Fruit fly (Drosophila melanogaster) whole organism, pupa: Measurements from ENCODE around the gene Ski6.

Experiments used
- CG13204 ChIP-seq: fragments of 200-800 bp; sonication (Bioruptor generic); optimal IDR thresholded peaks from 2 replicates; lab custom pipeline; 2018; ENCODE audit warnings: missing biosample characterization, mild to moderate bottlenecking, missing genetic modification characterization, moderate library complexity
- CG14655 ChIP-seq: fragments of 200-800 bp; sonication (Bioruptor generic); optimal IDR thresholded peaks from 3 replicates; lab custom pipeline; 2017; ENCODE audit warnings: mild to moderate bottlenecking, missing biosample characterization, missing genetic modification reagents, missing genetic modification characterization
- CG17806 ChIP-seq: fragments of 200-800 bp; sonication (Bioruptor generic); optimal IDR thresholded peaks from 2 replicates; lab custom pipeline; 2018; ENCODE audit warnings: missing biosample characterization, mild to moderate bottlenecking, missing genetic modification characterization, moderate library complexity
- CG8159 ChIP-seq: fragments of 200-800 bp; sonication (Bioruptor generic); optimal IDR thresholded peaks from 3 replicates; lab custom pipeline; 2018; ENCODE audit warnings: missing biosample characterization, mild to moderate bottlenecking, missing genetic modification characterization, moderate library complexity
- EcR ChIP-seq: fragments of 200-800 bp; sonication (Bioruptor generic); optimal IDR thresholded peaks from 3 replicates; lab custom pipeline; 2019; ENCODE audit warnings: missing biosample characterization, missing genetic modification characterization, mild to moderate bottlenecking, moderate library complexity, missing genetic modification reagents
- Snoo ChIP-seq: fragments of 200-800 bp; sonication (Bioruptor generic); optimal IDR thresholded peaks from 3 replicates; lab custom pipeline; 2017; ENCODE audit warnings: missing biosample characterization, mild to moderate bottlenecking, missing genetic modification characterization, inconsistent platforms
- gl ChIP-seq: fragments of 200-800 bp; sonication (Bioruptor generic); optimal IDR thresholded peaks from 2 replicates; lab custom pipeline; 2018; ENCODE audit warnings: missing biosample characterization, mild to moderate bottlenecking, missing genetic modification characterization

DNA sequence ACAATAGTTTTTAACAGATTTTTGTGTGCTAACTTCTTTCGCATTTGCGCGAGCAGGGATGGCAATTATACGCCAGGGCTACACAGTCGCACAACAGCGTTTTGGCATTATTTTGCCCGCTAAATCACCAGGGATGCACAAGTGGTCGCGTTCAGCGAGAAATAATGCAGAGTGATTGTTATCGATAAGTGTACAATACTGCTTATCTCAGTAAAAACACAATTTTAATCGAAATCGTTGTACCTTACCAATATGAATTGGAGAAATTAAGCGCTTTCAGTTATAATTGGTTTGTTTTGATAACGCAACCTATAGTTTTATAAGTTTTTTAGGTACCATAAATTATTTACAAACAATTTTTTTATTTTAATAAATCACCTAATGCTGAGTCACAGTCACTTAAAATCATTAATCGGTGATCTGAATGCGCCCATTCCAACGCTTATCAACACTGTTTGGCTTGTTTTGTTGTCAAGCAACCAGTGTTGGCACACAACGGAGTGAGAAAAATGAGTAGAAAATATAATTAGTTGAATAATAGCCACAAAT lies 45.5 kb downstream of the Ski6 start, which contains the start of the genes Sfmbt and CG5439:
- TF ChIP-seq CG14655 (GFP tag; lab: Kevin White, UChicago) (no peak), CG13204 (no peak), Snoo (tag; lab: Kevin White, UChicago) (peak; percentile 71), gl (tag; lab: Kevin White, UChicago) (no peak), CG8159 (tag; lab: Kevin White, UChicago) (peak; percentile 62), CG17806 (tag; lab: Kevin White, UChicago) (peak; percentile 53), EcR (no peak)
